Fruit fly (Drosophila melanogaster) whole organism, pupa: ENCODE results near the gene LManIV.

Experiments
- CG10348 ChIP-seq: fragments of 200-800 bp; sonication (Bioruptor generic); IDR thresholded peaks from 2 replicates; pipeline ENCODE4 v1.3.6; 2022; ENCODE audit warnings: missing biosample characterization, missing genetic modification characterization
- CG12605 ChIP-seq: fragments of 200-800 bp; sonication (Bioruptor generic); IDR thresholded peaks from 2 replicates; pipeline ENCODE4 v1.3.6; 2022; ENCODE audit warnings: missing biosample characterization, missing genetic modification characterization
- CG13204 ChIP-seq: fragments of 200-800 bp; sonication (Bioruptor generic); optimal IDR thresholded peaks from 2 replicates; lab custom pipeline; 2018; ENCODE audit warnings: missing biosample characterization, mild to moderate bottlenecking, missing genetic modification characterization, moderate library complexity
- CG14655 ChIP-seq: fragments of 200-800 bp; sonication (Bioruptor generic); optimal IDR thresholded peaks from 3 replicates; lab custom pipeline; 2017; ENCODE audit warnings: mild to moderate bottlenecking, missing biosample characterization, missing genetic modification reagents, missing genetic modification characterization
- CG15710 ChIP-seq: fragments of 200-800 bp; sonication (Bioruptor generic); optimal IDR thresholded peaks from 2 replicates; lab custom pipeline; 2018; ENCODE audit warnings: missing biosample characterization, mild to moderate bottlenecking, missing genetic modification characterization, moderate library complexity
- CG17806 ChIP-seq: fragments of 200-800 bp; sonication (Bioruptor generic); optimal IDR thresholded peaks from 2 replicates; lab custom pipeline; 2018; ENCODE audit warnings: missing biosample characterization, mild to moderate bottlenecking, missing genetic modification characterization, moderate library complexity
- CG32121 ChIP-seq: fragments of 200-800 bp; sonication (Bioruptor generic); IDR thresholded peaks from 2 replicates; pipeline ENCODE4 v1.3.6; 2022; ENCODE audit warnings: missing biosample characterization, missing genetic modification characterization
- CG34367 ChIP-seq: fragments of 200-800 bp; sonication (Bioruptor generic); optimal IDR thresholded peaks from 2 replicates; lab custom pipeline; 2018; ENCODE audit warnings: missing biosample characterization, mild to moderate bottlenecking, missing genetic modification characterization
- CG4496 ChIP-seq: fragments of 200-800 bp; sonication (Bioruptor generic); IDR thresholded peaks from 3 replicates; pipeline ENCODE4 v1.3.6; 2022; ENCODE audit warnings: missing biosample characterization, missing genetic modification characterization
- CG8159 ChIP-seq: fragments of 200-800 bp; sonication (Bioruptor generic); optimal IDR thresholded peaks from 3 replicates; lab custom pipeline; 2018; ENCODE audit warnings: missing biosample characterization, mild to moderate bottlenecking, missing genetic modification characterization, moderate library complexity
- CG8301 ChIP-seq: fragments of 200-800 bp; sonication (Bioruptor generic); optimal IDR thresholded peaks from 2 replicates; lab custom pipeline; 2018; ENCODE audit warnings: missing biosample characterization, mild to moderate bottlenecking, missing genetic modification characterization
- CG9948 ChIP-seq: fragments of 200-800 bp; sonication (Bioruptor generic); optimal IDR thresholded peaks from 2 replicates; lab custom pipeline; 2018; ENCODE audit warnings: missing biosample characterization, mild to moderate bottlenecking, missing genetic modification characterization, moderate library complexity
- D1 ChIP-seq: fragments of 200-800 bp; sonication (Bioruptor generic); optimal IDR thresholded peaks from 2 replicates; lab custom pipeline; 2018; ENCODE audit warnings: missing biosample characterization, mild to moderate bottlenecking, missing genetic modification characterization, moderate library complexity
- EcR ChIP-seq: fragments of 200-800 bp; sonication (Bioruptor generic); optimal IDR thresholded peaks from 3 replicates; lab custom pipeline; 2019; ENCODE audit warnings: missing biosample characterization, missing genetic modification characterization, mild to moderate bottlenecking, moderate library complexity, missing genetic modification reagents
- Ets98B ChIP-seq: fragments of 200-800 bp; sonication (Bioruptor generic); IDR thresholded peaks from 2 replicates; pipeline ENCODE4 v1.3.6; 2022; ENCODE audit warnings: missing biosample characterization, missing genetic modification characterization
- Pif1A ChIP-seq: fragments of 200-800 bp; sonication (Bioruptor generic); optimal IDR thresholded peaks from 3 replicates; lab custom pipeline; 2016; ENCODE audit warnings: missing biosample characterization, missing genetic modification characterization
- Pif1B ChIP-seq: fragments of 200-800 bp; sonication (Bioruptor generic); optimal IDR thresholded peaks from 3 replicates; lab custom pipeline; 2016; ENCODE audit warnings: missing biosample characterization, missing genetic modification characterization
- Snoo ChIP-seq: fragments of 200-800 bp; sonication (Bioruptor generic); optimal IDR thresholded peaks from 3 replicates; lab custom pipeline; 2017; ENCODE audit warnings: missing biosample characterization, mild to moderate bottlenecking, missing genetic modification characterization, inconsistent platforms
- fd96Ca ChIP-seq: fragments of 200-800 bp; sonication (Bioruptor generic); IDR thresholded peaks from 3 replicates; pipeline ENCODE4 v1.3.6; 2022; ENCODE audit warnings: missing biosample characterization, missing genetic modification characterization
- gl ChIP-seq: fragments of 200-800 bp; sonication (Bioruptor generic); optimal IDR thresholded peaks from 2 replicates; lab custom pipeline; 2018; ENCODE audit warnings: missing biosample characterization, mild to moderate bottlenecking, missing genetic modification characterization
- rn ChIP-seq: fragments of 200-800 bp; sonication (Bioruptor generic); IDR thresholded peaks from 2 replicates; pipeline ENCODE4 v1.3.6; 2022; ENCODE audit warnings: missing biosample characterization, missing genetic modification characterization

The LManIV gene

dm6 chr2L:8791703-8792102 is 19.6 kb upstream of the LManIV start:
- TF ChIP-seq CG12605 (no peak), gl (tag; lab: Kevin White, UChicago) (no peak), D1 (tag; lab: Kevin White, UChicago) (no peak), Pif1A (no peak), Ets98B (GFP tag; lab: Robert Waterston, UW) (no peak), EcR (GFP tag; lab: Kevin White, UChicago) (no peak), CG17806 (no peak), CG13204 (GFP tag; lab: Kevin White, UChicago) (no peak), CG4496 (GFP tag; lab: Robert Waterston, UW) (no peak)

dm6 chr2L:8787575-8787974 is 15.4 kb upstream of the LManIV start:
- TF ChIP-seq CG15710, result no peak
- no peak for TF ChIP-seq Pif1A
- no peak for TF ChIP-seq rn
- no peak for TF ChIP-seq Pif1B (GFP tag; lab: Kevin White, UChicago)
- no peak for TF ChIP-seq EcR (GFP tag; lab: Kevin White, UChicago)
- TF ChIP-seq CG34367 (tag; lab: Kevin White, UChicago), result no peak
- no peak for TF ChIP-seq Ets98B (GFP tag; lab: Robert Waterston, UW)
- no peak for TF ChIP-seq CG4496 (GFP tag; lab: Robert Waterston, UW)
- TF ChIP-seq CG10348 (GFP tag; lab: Robert Waterston, UW), result no peak
- TF ChIP-seq, all 21 proteins: peak for 0

dm6 chr2L:8784731-8785130 is 12.6 kb upstream of the LManIV start:
- TF ChIP-seq CG34367 (tag; lab: Kevin White, UChicago) (no peak), CG32121 (GFP tag; lab: Robert Waterston, UW) (no peak), gl (tag; lab: Kevin White, UChicago) (no peak), Snoo (tag; lab: Kevin White, UChicago) (no peak), CG12605 (no peak), CG15710 (no peak), CG17806 (no peak), D1 (tag; lab: Kevin White, UChicago) (no peak), CG9948 (tag; lab: Kevin White, UChicago) (no peak), CG10348 (GFP tag; lab: Robert Waterston, UW) (no peak), CG8159 (no peak), Pif1B (GFP tag; lab: Kevin White, UChicago) (no peak), Ets98B (GFP tag; lab: Robert Waterston, UW) (no peak), rn (no peak), CG13204 (GFP tag; lab: Kevin White, UChicago) (no peak), CG8301 (tag; lab: Kevin White, UChicago) (no peak), CG14655 (GFP tag; lab: Kevin White, UChicago) (no peak), Pif1A (no peak)
- TF ChIP-seq, all 21 proteins: peak for 0

dm6 chr2L:8782400-8782799 is 10.3 kb upstream of the LManIV start, which contains the start of gene CG42710:
Gene CG42710, minus strand, starts transcription at chr2L:8782500.
- TF ChIP-seq CG8301 (tag; lab: Kevin White, UChicago) (no peak), CG4496 (GFP tag; lab: Robert Waterston, UW) (no peak), rn (no peak)

dm6 chr2L:8781152-8781551 is 9.0 kb upstream of the LManIV start, which contains the start of gene LManVI:
Gene LManVI, minus strand, starts transcription at chr2L:8781252.
- no peak for TF ChIP-seq gl (tag; lab: Kevin White, UChicago)
- no peak for TF ChIP-seq CG34367 (tag; lab: Kevin White, UChicago)
- no peak for TF ChIP-seq CG8301 (tag; lab: Kevin White, UChicago)
- TF ChIP-seq Pif1B (GFP tag; lab: Kevin White, UChicago), result no peak
- TF ChIP-seq EcR (GFP tag; lab: Kevin White, UChicago), result no peak
- no peak for TF ChIP-seq rn
- no peak for TF ChIP-seq Ets98B (GFP tag; lab: Robert Waterston, UW)
- no peak for TF ChIP-seq Pif1A
- TF ChIP-seq CG4496 (GFP tag; lab: Robert Waterston, UW), result no peak
- TF ChIP-seq Snoo (tag; lab: Kevin White, UChicago), result no peak
- no peak for TF ChIP-seq CG32121 (GFP tag; lab: Robert Waterston, UW)
- no peak for TF ChIP-seq CG15710

- TF ChIP-seq CG4496 (GFP tag; lab: Robert Waterston, UW), result no peak
- no peak for TF ChIP-seq CG17806
- TF ChIP-seq D1 (tag; lab: Kevin White, UChicago), result no peak
- no peak for TF ChIP-seq EcR (GFP tag; lab: Kevin White, UChicago)
- no peak for TF ChIP-seq CG12605
- TF ChIP-seq CG9948 (tag; lab: Kevin White, UChicago), result no peak
- no peak for TF ChIP-seq CG14655 (GFP tag; lab: Kevin White, UChicago)
- TF ChIP-seq CG8159, result no peak
- TF ChIP-seq CG10348 (GFP tag; lab: Robert Waterston, UW), result no peak
- no peak for TF ChIP-seq Pif1A
- TF ChIP-seq Ets98B (GFP tag; lab: Robert Waterston, UW), result no peak
- TF ChIP-seq fd96Ca (GFP tag; lab: Robert Waterston, UW), result no peak
- TF ChIP-seq rn, result no peak
- TF ChIP-seq CG34367 (tag; lab: Kevin White, UChicago), result no peak
Observed at dm6 chr2L:8776163-8776562, 4.0 kb upstream of the LManIV start, which contains the start of gene LManV. Gene LManV, minus strand, starts transcription at chr2L:8776263.

dm6 chr2L:8768660-8769138 is 3.4 kb downstream of the LManIV start, which contains the start of gene LManIII:
Gene LManIII, minus strand, starts transcription at chr2L:8768710.
- TF ChIP-seq CG32121 (GFP tag; lab: Robert Waterston, UW) (no peak), CG9948 (tag; lab: Kevin White, UChicago) (no peak), CG4496 (GFP tag; lab: Robert Waterston, UW) (no peak), Ets98B (GFP tag; lab: Robert Waterston, UW) (no peak), D1 (tag; lab: Kevin White, UChicago) (no peak), Snoo (tag; lab: Kevin White, UChicago) (no peak), CG15710 (no peak), Pif1B (GFP tag; lab: Kevin White, UChicago) (no peak), CG10348 (GFP tag; lab: Robert Waterston, UW) (no peak), CG8301 (tag; lab: Kevin White, UChicago) (no peak), CG8159 (no peak), CG13204 (GFP tag; lab: Kevin White, UChicago) (no peak), gl (tag; lab: Kevin White, UChicago) (no peak)
